Worm (Caenorhabditis elegans) whole organism, L1 larva: ENCODE data around the gene F43E2.1.

Experiments
- aly-2 ChIP-seq: fragments of 150-350 bp; optimal IDR thresholded peaks from 2 replicates; lab custom pipeline; 2014; ENCODE audit warnings: missing biosample characterization, missing genetic modification characterization
- efl-3 ChIP-seq: fragments of 200-800 bp; sonication (Bioruptor generic); optimal IDR thresholded peaks from 2 replicates; lab custom pipeline; 2018; ENCODE audit warnings: mild to moderate bottlenecking, missing genetic modification characterization, missing compliant biosample characterization
- ets-5 ChIP-seq: fragments of 200-800 bp; sonication (Bioruptor generic); IDR thresholded peaks from 2 replicates; pipeline ENCODE4 v1.3.6; 2022; ENCODE audit warnings: missing genetic modification characterization, missing compliant biosample characterization
- fos-1 ChIP-seq: fragments of 150-350 bp; optimal IDR thresholded peaks from 2 replicates; lab custom pipeline; 2014; ENCODE audit warnings: missing biosample characterization, missing genetic modification characterization
- isw-1 ChIP-seq: fragments of 200-800 bp; sonication (Bioruptor generic); IDR thresholded peaks from 2 replicates; pipeline ENCODE4 v1.3.6; 2022; ENCODE audit warnings: missing genetic modification characterization, missing compliant biosample characterization
- nhr-84 ChIP-seq: sonication (generic microtip); optimal IDR thresholded peaks from 2 replicates; lab custom pipeline; 2017; ENCODE audit warnings: missing biosample characterization, missing genetic modification characterization
- rnt-1 ChIP-seq: sonication (generic microtip); optimal IDR thresholded peaks from 2 replicates; lab custom pipeline; 2016; ENCODE audit warnings: mild to moderate bottlenecking, missing genetic modification characterization, moderate library complexity, missing compliant biosample characterization

- TF ChIP-seq ets-5 (GFP tag; lab: Robert Waterston, UW) (no peak), efl-3 (GFP tag; lab: Kevin White, UChicago) (no peak), fos-1 (tag; lab: Kevin White, UChicago) (no peak), aly-2 (no peak), nhr-84 (tag; lab: Kevin White, UChicago) (no peak), isw-1 (no peak), rnt-1 (no peak)
These were observed 34.4 kb upstream of the F43E2.1 start for ce11 chrII:7340703-7341102.
